Worm (Caenorhabditis elegans) whole organism, mixed stage, embryonic: ENCODE data around the gene C03C10.5.

Experiments
- M03D4.4 ChIP-seq: sonication (generic microtip); optimal IDR thresholded peaks from 2 replicates; lab custom pipeline; 2017; ENCODE audit warnings: mild to moderate bottlenecking, missing genetic modification characterization, missing compliant biosample characterization
- bed-3 ChIP-seq: fragments of 200-800 bp; sonication (Bioruptor generic); optimal IDR thresholded peaks from 3 replicates; lab custom pipeline; 2018; ENCODE audit warnings: mild to moderate bottlenecking, missing genetic modification characterization, moderate library complexity, missing compliant biosample characterization
- blmp-1 ChIP-seq: fragments of 150-350 bp; optimal IDR thresholded peaks from 2 replicates; lab custom pipeline; 2014; ENCODE audit warnings: missing biosample characterization, missing genetic modification characterization
- ceh-43 ChIP-seq: fragments of 200-800 bp; sonication (Bioruptor generic); optimal IDR thresholded peaks from 2 replicates; lab custom pipeline; 2018; ENCODE audit warnings: mild to moderate bottlenecking, missing genetic modification characterization, moderate library complexity, missing compliant biosample characterization
- ces-1 ChIP-seq: fragments of 150-350 bp; optimal IDR thresholded peaks from 2 replicates; lab custom pipeline; 2014; ENCODE audit warnings: missing biosample characterization, missing genetic modification reagents, missing genetic modification characterization
- drap-1 ChIP-seq: fragments of 200-800 bp; sonication (Bioruptor generic); optimal IDR thresholded peaks from 3 replicates; lab custom pipeline; 2018; ENCODE audit warnings: mild to moderate bottlenecking, missing genetic modification characterization, missing compliant biosample characterization
- elt-1 ChIP-seq: sonication (generic microtip); optimal IDR thresholded peaks from 2 replicates; lab custom pipeline; 2017; ENCODE audit warnings: missing genetic modification characterization, mild to moderate bottlenecking, missing compliant biosample characterization, antibody characterized with exemption, moderate library complexity, borderline replicate concordance; ENCODE audit not compliant: insufficient read depth
- elt-3 ChIP-seq: fragments of 150-350 bp; optimal IDR thresholded peaks from 2 replicates; lab custom pipeline; 2014; ENCODE audit warnings: missing biosample characterization, missing genetic modification characterization
- ham-2 ChIP-seq: fragments of 200-800 bp; sonication (Bioruptor generic); optimal IDR thresholded peaks from 2 replicates; lab custom pipeline; 2018; ENCODE audit warnings: mild to moderate bottlenecking, missing genetic modification characterization, missing compliant biosample characterization
- lin-13 ChIP-seq: fragments of 150-350 bp; optimal IDR thresholded peaks from 2 replicates; lab custom pipeline; 2014; ENCODE audit warnings: missing biosample characterization, missing genetic modification characterization
- mab-5 ChIP-seq: fragments of 150-350 bp; optimal IDR thresholded peaks from 2 replicates; lab custom pipeline; 2014; ENCODE audit warnings: missing biosample characterization, missing genetic modification characterization
- mls-2 ChIP-seq: sonication (generic microtip); optimal IDR thresholded peaks from 2 replicates; lab custom pipeline; 2016; ENCODE audit warnings: mild to moderate bottlenecking, missing genetic modification characterization, moderate library complexity, missing compliant biosample characterization
- nhr-12 ChIP-seq: fragments of 150-350 bp; optimal IDR thresholded peaks from 2 replicates; lab custom pipeline; 2014; ENCODE audit warnings: missing biosample characterization, missing genetic modification characterization
- nhr-2 ChIP-seq: fragments of 150-350 bp; optimal IDR thresholded peaks from 2 replicates; lab custom pipeline; 2014; ENCODE audit warnings: missing biosample characterization, missing genetic modification characterization
- nhr-237 ChIP-seq: fragments of 150-350 bp; optimal IDR thresholded peaks from 2 replicates; lab custom pipeline; 2014; ENCODE audit warnings: missing biosample characterization, missing genetic modification characterization
- nhr-28 ChIP-seq: fragments of 150-350 bp; optimal IDR thresholded peaks from 2 replicates; lab custom pipeline; 2014; ENCODE audit warnings: missing biosample characterization, missing genetic modification characterization
- nhr-76 ChIP-seq: sonication (generic microtip); optimal IDR thresholded peaks from 2 replicates; lab custom pipeline; 2017; ENCODE audit warnings: missing biosample characterization, missing genetic modification characterization
- sem-2 ChIP-seq: fragments of 200-800 bp; sonication (Bioruptor generic); optimal IDR thresholded peaks from 2 replicates; lab custom pipeline; 2018; ENCODE audit warnings: mild to moderate bottlenecking, missing genetic modification characterization, missing compliant biosample characterization
- snpc-4 ChIP-seq: fragments of 150-350 bp; optimal IDR thresholded peaks from 2 replicates; lab custom pipeline; 2014; ENCODE audit warnings: missing biosample characterization, missing genetic modification characterization
- sptf-1 ChIP-seq: sonication (generic microtip); optimal IDR thresholded peaks from 2 replicates; lab custom pipeline; 2017; ENCODE audit warnings: mild to moderate bottlenecking, missing genetic modification characterization, moderate library complexity, missing compliant biosample characterization
- tbx-8 ChIP-seq: fragments of 200-800 bp; sonication (Bioruptor generic); optimal IDR thresholded peaks from 2 replicates; lab custom pipeline; 2018; ENCODE audit warnings: mild to moderate bottlenecking, missing genetic modification characterization, moderate library complexity, missing compliant biosample characterization
- unc-120 ChIP-seq: sonication (generic microtip); optimal IDR thresholded peaks from 2 replicates; lab custom pipeline; 2017; ENCODE audit warnings: missing genetic modification characterization, missing compliant biosample characterization; ENCODE audit not compliant: poor library complexity, severe bottlenecking
- unc-39 ChIP-seq: fragments of 150-350 bp; optimal IDR thresholded peaks from 2 replicates; lab custom pipeline; 2014; ENCODE audit warnings: missing biosample characterization, missing genetic modification characterization
- unc-62 ChIP-seq: fragments of 150-350 bp; optimal IDR thresholded peaks from 2 replicates; lab custom pipeline; 2014; ENCODE audit warnings: missing biosample characterization, missing genetic modification reagents, missing genetic modification characterization
- zip-8 ChIP-seq: fragments of 150-350 bp; optimal IDR thresholded peaks from 2 replicates; lab custom pipeline; 2014; ENCODE audit warnings: missing biosample characterization, missing genetic modification characterization
- ztf-11 ChIP-seq: fragments of 150-350 bp; optimal IDR thresholded peaks from 2 replicates; lab custom pipeline; 2014; ENCODE audit warnings: missing biosample characterization, missing genetic modification characterization

C03C10.5 gene

ce11 chrIII:4102039-4102438, 10.1 kb upstream of the C03C10.5 start:
- TF ChIP-seq zip-8 (tag; lab: Kevin White, UChicago) (peak; percentile 26), elt-1 (no peak)
- TF ChIP-seq, all 35 proteins: peak for 1

- TF ChIP-seq elt-3 (tag; lab: Kevin White, UChicago), result no peak
Observed at ce11 chrIII:4101016-4101415, 9.1 kb upstream of the C03C10.5 start.

ce11 chrIII:4099884-4100596, 8.1 kb upstream of the C03C10.5 start:
- peak; percentile 56 for TF ChIP-seq ham-2 (GFP tag; lab: Kevin White, UChicago)
- peak; percentile 64 for TF ChIP-seq blmp-1 (tag; lab: Kevin White, UChicago)
- no peak for TF ChIP-seq nhr-12 (tag; lab: Kevin White, UChicago)
- no peak for TF ChIP-seq lin-13 (tag; lab: Kevin White, UChicago)
- no peak for TF ChIP-seq nhr-28 (tag; lab: Kevin White, UChicago)
- no peak for TF ChIP-seq ceh-43 (GFP tag; lab: Kevin White, UChicago)
- TF ChIP-seq unc-62 (GFP tag; lab: Kevin White, UChicago), result peak; percentile 45
- TF ChIP-seq nhr-237 (tag; lab: Kevin White, UChicago), result peak; percentile 2
- no peak for TF ChIP-seq mls-2 (tag; lab: Kevin White, UChicago)
- no peak for TF ChIP-seq sptf-1 (tag; lab: Kevin White, UChicago)
- no peak for TF ChIP-seq sem-2 (GFP tag; lab: Kevin White, UChicago)
- peak; percentile 3 for TF ChIP-seq elt-1
- TF ChIP-seq drap-1 (GFP tag; lab: Kevin White, UChicago), result no peak

- TF ChIP-seq nhr-28 (tag; lab: Kevin White, UChicago) (no peak), elt-1 (no peak), tbx-8 (GFP tag; lab: Kevin White, UChicago) (no peak), nhr-76 (tag; lab: Kevin White, UChicago) (no peak), ham-2 (GFP tag; lab: Kevin White, UChicago) (no peak), M03D4.4 (tag; lab: Kevin White, UChicago) (no peak), ces-1 (GFP tag; lab: Kevin White, UChicago) (no peak), ztf-11 (tag; lab: Kevin White, UChicago) (no peak), unc-39 (tag; lab: Kevin White, UChicago) (no peak), nhr-2 (tag; lab: Kevin White, UChicago) (no peak), snpc-4 (tag; lab: Kevin White, UChicago) (no peak), mab-5 (tag; lab: Kevin White, UChicago) (no peak), sem-2 (GFP tag; lab: Kevin White, UChicago) (no peak)
- TF ChIP-seq, all 35 proteins: peak for 0
Observed at ce11 chrIII:4098751-4099150, 6.8 kb upstream of the C03C10.5 start.

ce11 chrIII:4098107-4098620, 6.2 kb upstream of the C03C10.5 start, which contains the start of gene rei-1:
Gene rei-1, minus strand, starts transcription at chrIII:4098190.
- no peak for TF ChIP-seq lin-13 (tag; lab: Kevin White, UChicago)
- no peak for TF ChIP-seq M03D4.4 (tag; lab: Kevin White, UChicago)
- no peak for TF ChIP-seq mab-5 (tag; lab: Kevin White, UChicago)
- TF ChIP-seq zip-8 (tag; lab: Kevin White, UChicago), result no peak
- no peak for TF ChIP-seq snpc-4 (tag; lab: Kevin White, UChicago)
- no peak for TF ChIP-seq bed-3 (GFP tag; lab: Kevin White, UChicago)
- no peak for TF ChIP-seq tbx-8 (GFP tag; lab: Kevin White, UChicago)
- TF ChIP-seq drap-1 (GFP tag; lab: Kevin White, UChicago), result no peak
- no peak for TF ChIP-seq unc-39 (tag; lab: Kevin White, UChicago)
- TF ChIP-seq elt-3 (tag; lab: Kevin White, UChicago), result no peak
- no peak for TF ChIP-seq elt-1
- no peak for TF ChIP-seq nhr-12 (tag; lab: Kevin White, UChicago)
- TF ChIP-seq mls-2 (tag; lab: Kevin White, UChicago), result no peak
- no peak for TF ChIP-seq nhr-237 (tag; lab: Kevin White, UChicago)

ce11 chrIII:4096370-4096842, 4.5 kb upstream of the C03C10.5 start:
- no peak for TF ChIP-seq ceh-43 (GFP tag; lab: Kevin White, UChicago)
- no peak for TF ChIP-seq lin-13 (tag; lab: Kevin White, UChicago)
- no peak for TF ChIP-seq unc-120 (tag; lab: Kevin White, UChicago)
